Fruit fly (Drosophila melanogaster): ENCODE data around the gene nonC.
A peak's percentile ranks its signal among the peaks of the same experiment; 100 is the strongest.

Gene nonC

DNA sequence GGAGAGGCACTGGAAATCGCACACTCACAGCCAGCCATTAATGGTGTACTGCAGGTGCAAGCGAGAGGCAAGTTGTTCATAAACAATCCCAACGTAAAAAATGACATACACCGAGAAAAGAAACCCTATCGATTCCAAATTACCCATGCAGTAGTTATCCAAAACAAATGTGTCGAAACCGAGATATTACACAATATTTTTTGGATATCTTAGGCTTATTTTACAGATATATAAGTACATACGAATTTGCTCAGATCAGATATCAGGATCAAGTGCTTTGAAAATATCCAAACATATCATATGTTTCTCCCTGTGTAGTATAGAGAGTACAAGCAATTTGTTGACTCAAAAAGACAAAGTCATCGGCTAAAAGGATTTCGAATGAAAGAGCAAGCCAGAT lies 46.9 kb upstream of the nonC start (continued):
- TF ChIP-seq sv (GFP tag; optimal IDR thresholded peaks at IDR 0.05) = no peak
- TF ChIP-seq tai (GFP tag; optimal IDR thresholded peaks at IDR 0.05) = no peak
- peak; percentile 87 for TF ChIP-seq Sp1 (GFP tag; optimal IDR thresholded peaks at IDR 0.05)
- peak; percentile 78 for TF ChIP-seq woc (GFP tag; optimal IDR thresholded peaks at IDR 0.05)

dm6 chrX:6778068-6778467 lies 46.2 kb upstream of the nonC start:
- TF ChIP-seq dl (GFP tag; optimal IDR thresholded peaks at IDR 0.05; ENCODE audit: insufficient read depth in 1 of 2, partially characterized antibody in 2 of 2) (no peak), CrebA (GFP tag; optimal IDR thresholded peaks at IDR 0.05; ENCODE audit: borderline replicate concordance) (no peak), woc (GFP tag; optimal IDR thresholded peaks at IDR 0.05) (peak; percentile 25), h (GFP tag; optimal IDR thresholded peaks at IDR 0.05) (peak; percentile 9)

- TF ChIP-seq foxo (GFP tag; optimal IDR thresholded peaks at IDR 0.05) (peak in 1 of 2 experiments; percentile 4), Hnf4 (GFP tag; optimal IDR thresholded peaks at IDR 0.05) (no peak), ey (GFP tag; optimal IDR thresholded peaks at IDR 0.05) (peak; percentile 21), CG32264 (GFP tag; optimal IDR thresholded peaks at IDR 0.05) (no peak), dsf (GFP tag; optimal IDR thresholded peaks at IDR 0.05; ENCODE audit: borderline replicate concordance) (no peak), woc (GFP tag; optimal IDR thresholded peaks at IDR 0.05) (no peak)
Observed at dm6 chrX:6778780-6779179, 45.5 kb upstream of the nonC start.

DNA sequence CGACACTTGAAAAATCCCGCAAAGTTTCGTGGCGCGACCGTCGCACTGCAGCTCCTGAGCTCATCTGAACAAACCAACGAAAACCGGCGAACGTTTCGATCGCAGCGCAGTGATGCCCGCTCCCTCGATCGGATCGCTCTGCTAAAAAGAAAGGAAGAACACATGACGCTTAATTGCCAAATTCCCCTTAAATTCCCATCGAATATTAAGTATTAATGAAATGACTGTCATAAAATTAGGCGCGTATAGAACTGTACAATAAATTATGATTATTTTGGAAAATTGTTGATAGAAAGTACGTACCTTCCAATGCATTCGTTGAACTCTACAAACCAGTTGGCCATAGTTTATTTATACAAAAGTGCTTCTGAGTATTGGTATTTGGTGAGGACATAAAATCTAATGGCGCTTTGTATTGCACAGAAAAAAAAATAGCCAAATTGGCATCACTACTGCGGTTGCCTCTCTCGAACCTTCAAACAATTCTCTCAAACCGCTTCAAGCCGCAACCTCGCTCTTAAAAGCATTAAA lies 44.6 kb upstream of the nonC start, which contains the start of gene shf:
Gene shf (minus strand): TSS at position 51 of the 531 bp plus-strand sequence.
- TF ChIP-seq jim (GFP tag; optimal IDR thresholded peaks at IDR 0.05) (no peak), Dfd (GFP tag; optimal IDR thresholded peaks at IDR 0.05) (no peak), N (GFP tag; optimal IDR thresholded peaks at IDR 0.05) (no peak), ey (GFP tag; optimal IDR thresholded peaks at IDR 0.05) (peak; percentile 29), woc (GFP tag; optimal IDR thresholded peaks at IDR 0.05) (peak; percentile 79), OdsH (GFP tag; optimal IDR thresholded peaks at IDR 0.05) (peak; percentile 8), Dif (GFP tag; optimal IDR thresholded peaks at IDR 0.05; ENCODE audit: partially characterized antibody) (no peak), h (GFP tag; optimal IDR thresholded peaks at IDR 0.05) (no peak), Rel (GFP tag; optimal IDR thresholded peaks at IDR 0.05) (no peak), Rel (tag; optimal IDR thresholded peaks at IDR 0.05) (peak; percentile 87), HLH106 (tag; optimal IDR thresholded peaks at IDR 0.05) (peak; percentile 35), rgr (GFP tag; optimal IDR thresholded peaks at IDR 0.05) (peak; percentile 5), Myc (optimal IDR thresholded peaks at IDR 0.05) (peak; percentile 94)

DNA sequence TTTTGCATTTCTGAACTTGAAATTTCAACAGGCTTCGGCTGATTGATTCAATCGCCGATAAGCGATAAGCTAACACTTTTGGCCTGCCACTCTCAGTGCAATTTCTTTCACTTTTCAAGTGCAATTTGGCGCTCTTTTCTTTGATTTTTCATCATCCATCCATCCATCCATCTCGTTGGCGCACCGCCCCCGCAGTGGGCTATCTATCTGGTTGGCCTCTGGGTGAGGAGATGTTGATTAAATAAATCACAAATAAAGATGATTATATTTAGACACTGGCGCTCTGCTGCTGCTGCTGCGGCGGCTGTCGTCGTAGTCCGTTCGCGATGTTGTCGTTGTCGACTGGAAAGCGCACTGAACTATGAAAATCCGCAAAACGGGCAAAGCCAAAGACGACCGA lies 33.4 kb upstream of the nonC start:
- TF ChIP-seq usp (GFP tag; optimal IDR thresholded peaks at IDR 0.05) (no peak), ey (GFP tag; optimal IDR thresholded peaks at IDR 0.05) (no peak), Hr78 (GFP tag; optimal IDR thresholded peaks at IDR 0.05) (no peak), OdsH (GFP tag; optimal IDR thresholded peaks at IDR 0.05) (no peak), Myc (optimal IDR thresholded peaks at IDR 0.05) (no peak), Hnf4 (GFP tag; optimal IDR thresholded peaks at IDR 0.05) (no peak), CG9705 (GFP tag; optimal IDR thresholded peaks at IDR 0.05) (no peak), foxo (GFP tag; optimal IDR thresholded peaks at IDR 0.05) (no peak), sage (GFP tag; optimal IDR thresholded peaks at IDR 0.05) (no peak), rgr (GFP tag; optimal IDR thresholded peaks at IDR 0.05) (no peak), psq (GFP tag; optimal IDR thresholded peaks at IDR 0.05) (no peak), fru (GFP tag; optimal IDR thresholded peaks at IDR 0.05) (no peak), Dfd (GFP tag; optimal IDR thresholded peaks at IDR 0.05) (no peak), Hr83 (GFP tag; optimal IDR thresholded peaks at IDR 0.05; ENCODE audit: poor library complexity, severe bottlenecking) (no peak), Vsx2 (GFP tag; optimal IDR thresholded peaks at IDR 0.05; ENCODE audit: partially characterized antibody) (no peak), pan (optimal IDR thresholded peaks at IDR 0.05) (no peak), Dif (GFP tag; optimal IDR thresholded peaks at IDR 0.05; ENCODE audit: partially characterized antibody) (no peak), Jra (GFP tag; optimal IDR thresholded peaks at IDR 0.05) (no peak), Abd-B (GFP tag; optimal IDR thresholded peaks at IDR 0.05) (no peak)
